Worm (Caenorhabditis elegans) whole organism, L4 larva: ENCODE measurements around the gene srv-14.

ENCODE experiments used
- D1046.2 ChIP-seq: fragments of 200-800 bp; sonication (Bioruptor generic); IDR thresholded peaks from 2 replicates; pipeline ENCODE4 v1.3.6; 2022; ENCODE audit warnings: missing genetic modification characterization, missing compliant biosample characterization
- F10B5.3 ChIP-seq: sonication (generic microtip); optimal IDR thresholded peaks from 2 replicates; lab custom pipeline; 2016; ENCODE audit warnings: mild to moderate bottlenecking, missing genetic modification characterization, missing compliant biosample characterization
- F37D6.2 ChIP-seq: sonication (generic microtip); optimal IDR thresholded peaks from 2 replicates; lab custom pipeline; 2016; ENCODE audit warnings: mild to moderate bottlenecking, missing genetic modification characterization, missing compliant biosample characterization
- F44E2.7 ChIP-seq: fragments of 200-800 bp; sonication (Bioruptor generic); IDR thresholded peaks from 2 replicates; pipeline ENCODE4 v2.1.2; 2022; ENCODE audit warnings: missing genetic modification characterization, missing compliant biosample characterization
- R02D3.7 ChIP-seq: fragments of 150-350 bp; sonication (generic microtip); optimal IDR thresholded peaks from 3 replicates; lab custom pipeline; 2014; ENCODE audit warnings: missing biosample characterization, missing genetic modification characterization
- T26A8.4 ChIP-seq: fragments of 200-800 bp; sonication (Bioruptor generic); IDR thresholded peaks from 2 replicates; pipeline ENCODE4 v1.3.6; 2022; ENCODE audit warnings: missing genetic modification characterization, missing compliant biosample characterization
- Y105C5A.15 ChIP-seq: fragments of 200-800 bp; sonication (Bioruptor generic); IDR thresholded peaks from 2 replicates; pipeline ENCODE4 v1.3.6; 2022; ENCODE audit warnings: missing genetic modification characterization, missing compliant biosample characterization
- ZK337.2 ChIP-seq: fragments of 200-800 bp; sonication (Bioruptor generic); IDR thresholded peaks from 2 replicates; pipeline ENCODE4 v1.3.6; 2022; ENCODE audit warnings: missing genetic modification reagents, missing genetic modification characterization, missing compliant biosample characterization
- ama-1 ChIP-seq: fragments of 150-350 bp; optimal IDR thresholded peaks from 2 replicates; lab custom pipeline; 2014; ENCODE audit warnings: inconsistent platforms, mixed read lengths
- arid-1 ChIP-seq: fragments of 200-800 bp; sonication (Bioruptor generic); conservative IDR thresholded peaks from 2 replicates; pipeline ENCODE4 v1.3.6; 2022; ENCODE audit warnings: missing genetic modification reagents, missing genetic modification characterization, missing compliant biosample characterization
- ceh-20 ChIP-seq: fragments of 200-800 bp; sonication (Bioruptor generic); IDR thresholded peaks from 2 replicates; pipeline ENCODE4 v1.3.6; 2022; ENCODE audit warnings: missing genetic modification reagents, missing genetic modification characterization, missing compliant biosample characterization
- ceh-28 ChIP-seq: fragments of 150-350 bp; optimal IDR thresholded peaks from 2 replicates; lab custom pipeline; 2014; ENCODE audit warnings: missing biosample characterization, missing genetic modification reagents, missing genetic modification characterization
- ceh-62 ChIP-seq: sonication (generic microtip); optimal IDR thresholded peaks from 2 replicates; lab custom pipeline; 2017; ENCODE audit warnings: missing biosample characterization, missing genetic modification characterization
- ces-1 ChIP-seq: fragments of 150-350 bp; sonication (generic microtip); optimal IDR thresholded peaks from 4 replicates; lab custom pipeline; 2014; ENCODE audit warnings: missing biosample characterization, missing genetic modification reagents, missing genetic modification characterization
- daf-12 ChIP-seq: fragments of 150-350 bp; optimal IDR thresholded peaks from 2 replicates; lab custom pipeline; 2014; ENCODE audit warnings: missing biosample characterization, missing genetic modification reagents, missing genetic modification characterization
- daf-19 ChIP-seq: fragments of 200-800 bp; sonication (Bioruptor generic); conservative IDR thresholded peaks from 2 replicates; pipeline ENCODE4 v1.3.6; 2022; ENCODE audit warnings: missing genetic modification characterization, missing compliant biosample characterization
- daf-8 ChIP-seq: fragments of 200-800 bp; sonication (Bioruptor generic); IDR thresholded peaks from 2 replicates; pipeline ENCODE4 v1.3.6; 2022; ENCODE audit warnings: missing genetic modification characterization, missing compliant biosample characterization
- dmd-9 ChIP-seq: fragments of 200-800 bp; sonication (Bioruptor generic); IDR thresholded peaks from 2 replicates; pipeline ENCODE4 v1.3.6; 2022; ENCODE audit warnings: missing genetic modification reagents, missing genetic modification characterization, missing compliant biosample characterization
- dpl-1 ChIP-seq: fragments of 150-350 bp; optimal IDR thresholded peaks from 2 replicates; lab custom pipeline; 2014; ENCODE audit warnings: missing biosample characterization, missing genetic modification reagents, missing genetic modification characterization
- egl-27 ChIP-seq: sonication (generic microtip); optimal IDR thresholded peaks from 3 replicates; lab custom pipeline; 2017; ENCODE audit warnings: missing biosample characterization, missing genetic modification reagents, missing genetic modification characterization
- gei-8 ChIP-seq: fragments of 200-800 bp; sonication (Bioruptor generic); optimal IDR thresholded peaks from 2 replicates; lab custom pipeline; 2018; ENCODE audit warnings: mild to moderate bottlenecking, missing genetic modification characterization, missing compliant biosample characterization
- hif-1 ChIP-seq, 2 experiments: sonication (generic microtip); optimal IDR thresholded peaks; 2 replicates each; lab custom pipeline; 2016 to 2017; ENCODE audit warnings: missing compliant biosample characterization in 2 of 2, missing genetic modification characterization in 2 of 2, missing genetic modification reagents in 2 of 2, missing genotype in 2 of 2, mild to moderate bottlenecking in 1 of 2
- hlh-11 ChIP-seq: fragments of 200-800 bp; sonication (Bioruptor generic); optimal IDR thresholded peaks from 2 replicates; lab custom pipeline; 2018; ENCODE audit warnings: mild to moderate bottlenecking, missing genetic modification characterization, missing compliant biosample characterization
- hlh-30 ChIP-seq: sonication (generic microtip); optimal IDR thresholded peaks from 2 replicates; lab custom pipeline; 2017; ENCODE audit warnings: antibody characterized with exemption, mild to moderate bottlenecking, missing genetic modification characterization, missing compliant biosample characterization; ENCODE audit not compliant: insufficient read depth
- lim-7 ChIP-seq: fragments of 200-800 bp; sonication (Bioruptor generic); IDR thresholded peaks from 2 replicates; pipeline ENCODE4 v1.3.6; 2022; ENCODE audit warnings: missing genetic modification characterization, missing compliant biosample characterization
- lin-15B ChIP-seq: fragments of 150-350 bp; sonication (generic microtip); optimal IDR thresholded peaks from 3 replicates; lab custom pipeline; 2014; ENCODE audit warnings: missing biosample characterization, missing genetic modification characterization
- lin-29 ChIP-seq: fragments of 200-800 bp; sonication (Bioruptor generic); IDR thresholded peaks from 2 replicates; pipeline ENCODE4 v1.3.6; 2022; ENCODE audit warnings: missing genetic modification reagents, missing genetic modification characterization, missing compliant biosample characterization
- lin-38 ChIP-seq: fragments of 200-800 bp; sonication (Bioruptor generic); IDR thresholded peaks from 2 replicates; pipeline ENCODE4 v1.3.6; 2022; ENCODE audit warnings: missing genetic modification reagents, missing genetic modification characterization, missing compliant biosample characterization
- lsy-2 ChIP-seq, 2 experiments: fragments of 150-350 bp in 1 of 2; sonication (generic microtip) in 1 of 2; optimal IDR thresholded peaks; 2 replicates each; lab custom pipeline; 2014 to 2017; ENCODE audit warnings: missing biosample characterization in 2 of 2, missing genetic modification characterization in 2 of 2
- mdt-29 ChIP-seq: fragments of 200-800 bp; sonication (Bioruptor generic); IDR thresholded peaks from 2 replicates; pipeline ENCODE4 v1.3.6; 2022; ENCODE audit warnings: missing genetic modification reagents, missing genetic modification characterization, missing compliant biosample characterization
- mes-2 ChIP-seq: sonication (generic microtip); optimal IDR thresholded peaks from 2 replicates; lab custom pipeline; 2016; ENCODE audit warnings: missing genotype, mild to moderate bottlenecking, missing genetic modification characterization, missing compliant biosample characterization; ENCODE audit not compliant: poor library complexity, severe bottlenecking
- nhr-10 ChIP-seq: fragments of 150-350 bp; optimal IDR thresholded peaks from 2 replicates; lab custom pipeline; 2014; ENCODE audit warnings: missing biosample characterization, missing genetic modification characterization
- nhr-11 ChIP-seq: fragments of 150-350 bp; optimal IDR thresholded peaks from 2 replicates; lab custom pipeline; 2014; ENCODE audit warnings: missing biosample characterization, missing genetic modification characterization
- nhr-237 ChIP-seq: sonication (generic microtip); optimal IDR thresholded peaks from 2 replicates; lab custom pipeline; 2017; ENCODE audit warnings: missing biosample characterization, missing genetic modification characterization
- nhr-42 ChIP-seq: fragments of 200-800 bp; sonication (Bioruptor generic); IDR thresholded peaks from 2 replicates; pipeline ENCODE4 v1.3.6; 2022; ENCODE audit warnings: missing genetic modification characterization, missing compliant biosample characterization
- nhr-77 ChIP-seq: fragments of 150-350 bp; optimal IDR thresholded peaks from 2 replicates; lab custom pipeline; 2014; ENCODE audit warnings: missing biosample characterization, missing genetic modification characterization
- pha-4 ChIP-seq, 2 experiments: fragments of 150-350 bp in 1 of 2; fragments of 200-800 bp in 1 of 2; sonication (Bioruptor generic) in 1 of 2; IDR thresholded peaks in 1 of 2; optimal IDR thresholded peaks in 1 of 2; 2 replicates each; pipeline versions ENCODE4 v1.3.6 to Lab custom; 2014 to 2022; ENCODE audit warnings: missing genetic modification characterization in 2 of 2, missing genetic modification reagents in 2 of 2, missing biosample characterization in 1 of 2, missing compliant biosample characterization in 1 of 2
- rbr-2 ChIP-seq: sonication (generic microtip); optimal IDR thresholded peaks from 2 replicates; lab custom pipeline; 2016; ENCODE audit warnings: missing genotype, missing genetic modification characterization, missing compliant biosample characterization
- sdz-12 ChIP-seq: fragments of 200-800 bp; sonication (Bioruptor generic); optimal IDR thresholded peaks from 2 replicates; lab custom pipeline; 2018; ENCODE audit warnings: mild to moderate bottlenecking, missing genetic modification characterization, missing compliant biosample characterization
- skn-1 ChIP-seq: fragments of 150-350 bp; optimal IDR thresholded peaks from 2 replicates; lab custom pipeline; 2014; ENCODE audit warnings: missing biosample characterization, missing genetic modification characterization
- snpc-1.2 ChIP-seq: fragments of 200-800 bp; sonication (Bioruptor generic); IDR thresholded peaks from 2 replicates; pipeline ENCODE4 v1.3.6; 2022; ENCODE audit warnings: missing genetic modification reagents, missing genetic modification characterization, missing compliant biosample characterization
- spr-1 ChIP-seq: sonication (generic microtip); optimal IDR thresholded peaks from 2 replicates; lab custom pipeline; 2016; ENCODE audit warnings: mild to moderate bottlenecking, missing genetic modification characterization, missing compliant biosample characterization
- tra-1 ChIP-seq: fragments of 200-800 bp; sonication (Bioruptor generic); IDR thresholded peaks from 2 replicates; pipeline ENCODE4 v1.3.6; 2022; ENCODE audit warnings: missing genetic modification reagents, missing genetic modification characterization, missing compliant biosample characterization
- unc-39 ChIP-seq: sonication (generic microtip); optimal IDR thresholded peaks from 2 replicates; lab custom pipeline; 2017; ENCODE audit warnings: missing biosample characterization, missing genetic modification characterization
- unc-62 ChIP-seq, 3 experiments: fragments of 150-350 bp in 1 of 3; sonication (generic microtip); optimal IDR thresholded peaks in 2 of 3; peaks in 1 of 3; 1 replicate in 1 of 3; 2 replicates in 2 of 3; lab custom pipeline; 2014 to 2017; ENCODE audit warnings: missing biosample characterization in 3 of 3, missing genetic modification characterization in 3 of 3, missing genetic modification reagents in 3 of 3, missing genotype in 1 of 3
- zag-1 ChIP-seq: fragments of 150-350 bp; optimal IDR thresholded peaks from 2 replicates; lab custom pipeline; 2014; ENCODE audit warnings: missing biosample characterization, missing genetic modification characterization
- zfp-2 ChIP-seq: sonication (generic microtip); optimal IDR thresholded peaks from 2 replicates; lab custom pipeline; 2016; ENCODE audit warnings: mild to moderate bottlenecking, missing genetic modification characterization, missing compliant biosample characterization
- zfp-3 ChIP-seq: fragments of 200-800 bp; sonication (Bioruptor generic); conservative IDR thresholded peaks from 2 replicates; pipeline ENCODE4 v1.3.6; 2022; ENCODE audit warnings: missing genetic modification reagents, missing genetic modification characterization, missing compliant biosample characterization
- zip-2 ChIP-seq: fragments of 150-350 bp; optimal IDR thresholded peaks from 2 replicates; lab custom pipeline; 2014; ENCODE audit warnings: missing biosample characterization, missing genetic modification characterization
- ztf-11 ChIP-seq: fragments of 150-350 bp; optimal IDR thresholded peaks from 2 replicates; lab custom pipeline; 2014; ENCODE audit warnings: missing biosample characterization, missing genetic modification characterization
- ztf-7 ChIP-seq: fragments of 150-350 bp; optimal IDR thresholded peaks from 2 replicates; lab custom pipeline; 2014; ENCODE audit warnings: missing biosample characterization, missing genetic modification characterization

srv-14 gene

ce11 chrIV:15931833-15932232, 37.8 kb upstream of the srv-14 start (continued):
- TF ChIP-seq tra-1 (GFP tag; lab: Robert Waterston, UW) (peak; percentile 77), rbr-2 (tag; lab: Kevin White, UChicago) (peak; percentile 26), ama-1 (no peak), ztf-7 (tag; lab: Kevin White, UChicago) (no peak), daf-12 (tag; lab: Kevin White, UChicago) (no peak), skn-1 (tag; lab: Kevin White, UChicago) (no peak), T26A8.4 (GFP tag; lab: Robert Waterston, UW) (peak; percentile 81), hif-1 (tag; optimal IDR thresholded peaks at IDR 0.05; lab: Kevin White, UChicago) (peak; percentile 6 to 19), ZK337.2 (GFP tag; lab: Robert Waterston, UW) (no peak), nhr-42 (GFP tag; lab: Robert Waterston, UW) (peak; percentile 62; the same call in 1 of the 2 replicates), daf-8 (GFP tag; lab: Robert Waterston, UW) (no peak), zip-2 (tag; lab: Kevin White, UChicago) (no peak), nhr-10 (tag; lab: Kevin White, UChicago) (no peak), lin-29 (GFP tag; lab: Robert Waterston, UW) (peak; percentile 53; the same call in 1 of the 2 replicates), F10B5.3 (tag; lab: Kevin White, UChicago) (no peak), unc-39 (tag; lab: Kevin White, UChicago) (no peak), Y105C5A.15 (GFP tag; lab: Robert Waterston, UW) (0 out of 2 replicates have a peak, but pooled peaks have one; percentile 46), lsy-2 (tag; optimal IDR thresholded peaks at IDR 0.05; lab: Kevin White, UChicago) (no peak), zag-1 (tag; lab: Kevin White, UChicago) (no peak), zfp-2 (peak; percentile 19), dmd-9 (no peak), R02D3.7 (tag; lab: Kevin White, UChicago) (no peak), F37D6.2 (tag; lab: Kevin White, UChicago) (no peak), spr-1 (tag; lab: Kevin White, UChicago) (peak; percentile 63), F44E2.7 (GFP tag; lab: Robert Waterston, UW) (no peak), hlh-30 (tag; lab: Kevin White, UChicago) (peak; percentile 87), ces-1 (GFP tag; lab: Kevin White, UChicago) (no peak), nhr-77 (tag; lab: Kevin White, UChicago) (no peak), zfp-3 (GFP tag; lab: Robert Waterston, UW) (0 out of 2 replicates have a peak, but pooled peaks have one; percentile 29), ceh-62 (no peak), lim-7 (GFP tag; lab: Robert Waterston, UW) (peak; percentile 89), D1046.2 (GFP tag; lab: Robert Waterston, UW) (peak; percentile 71; the same call in 1 of the 2 replicates), daf-19 (peak; percentile 68; the same call in 1 of the 2 replicates), nhr-237 (tag; lab: Kevin White, UChicago) (no peak), hlh-11 (peak; percentile 21), ceh-28 (tag; lab: Kevin White, UChicago) (no peak), dpl-1 (GFP tag; lab: Kevin White, UChicago) (no peak), egl-27 (tag; lab: Kevin White, UChicago) (no peak), lin-15B (no peak), nhr-11 (tag; lab: Kevin White, UChicago) (no peak), sdz-12 (GFP tag; lab: Kevin White, UChicago) (no peak), ztf-11 (tag; lab: Kevin White, UChicago) (no peak), unc-62 (GFP tag; optimal IDR thresholded peaks at IDR 0.05 in 1 of 2; lab: Kevin White, UChicago) (no peak), unc-62 (tag; optimal IDR thresholded peaks at IDR 0.05; lab: Kevin White, UChicago) (no peak), pha-4 (GFP tag; IDR thresholded peaks at IDR 0.05; lab: Robert Waterston, UW) (peak; percentile 81; the same call in 1 of the 2 replicates), pha-4 (tag; optimal IDR thresholded peaks at IDR 0.05; lab: Kevin White, UChicago) (no peak), gei-8 (GFP tag; lab: Kevin White, UChicago) (peak; percentile 38), ceh-20 (GFP tag; lab: Robert Waterston, UW) (no peak), snpc-1.2 (GFP tag; lab: Robert Waterston, UW) (peak; percentile 98), lin-38 (GFP tag; lab: Robert Waterston, UW) (peak; percentile 72), mes-2 (peak; percentile 73), arid-1 (GFP tag; lab: Robert Waterston, UW) (peak; percentile 80), mdt-29 (GFP tag; lab: Robert Waterston, UW) (0 out of 2 replicates have a peak, but pooled peaks have one; percentile 37)
